Worm (Caenorhabditis elegans): Measurements from ENCODE around the gene ins-5.

DNA sequence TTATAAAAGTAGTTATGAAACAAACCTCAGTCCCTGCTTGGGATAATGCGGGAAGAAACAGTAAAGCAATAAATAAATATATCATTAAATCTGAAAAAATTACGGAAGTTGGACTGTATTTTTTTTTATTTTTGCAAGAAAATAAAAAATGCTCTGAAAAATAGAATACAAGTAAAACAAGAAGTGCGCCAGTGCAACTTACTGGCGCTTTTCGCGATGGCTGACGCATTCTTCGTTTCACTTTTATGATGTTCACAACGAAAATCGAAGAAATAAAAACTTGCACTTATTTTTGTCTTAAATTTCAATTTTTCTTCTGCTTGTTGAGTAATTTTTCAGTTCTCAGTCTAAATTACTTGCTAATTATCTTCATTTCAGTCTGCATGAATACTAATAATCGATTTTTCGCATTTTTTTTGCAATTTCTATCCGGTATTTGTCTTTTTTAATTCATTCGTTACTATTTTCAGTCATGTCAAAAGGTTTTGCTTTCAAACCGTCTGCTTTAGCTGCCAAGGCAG is 50.3 kb downstream of the ins-5 start, which contains the start of the genes R12C12.6 and ran-5:
- peak; percentile 50; the same call in 1 of the 2 replicates for TF ChIP-seq C06A6.2 (GFP tag; conservative IDR thresholded peaks at IDR 0.05)
- no peak for TF ChIP-seq hlh-26 (GFP tag; conservative IDR thresholded peaks at IDR 0.05)
- TF ChIP-seq Y53F4B.3 (GFP tag; IDR thresholded peaks at IDR 0.05) = no peak
- TF ChIP-seq F52B5.7 (tag; optimal IDR thresholded peaks at IDR 0.05) = no peak
- TF ChIP-seq ceh-91 (GFP tag; IDR thresholded peaks at IDR 0.05) = no peak; the same call in 1 of the 2 replicates
- TF ChIP-seq F22D6.2 (tag; optimal IDR thresholded peaks at IDR 0.05) = peak; percentile 55
- TF ChIP-seq bed-2 (GFP tag; IDR thresholded peaks at IDR 0.05) = no peak
- TF ChIP-seq lag-1 (GFP tag; IDR thresholded peaks at IDR 0.05) = no peak
- TF ChIP-seq unc-62 (GFP tag; optimal IDR thresholded peaks at IDR 0.05) = no peak
- TF ChIP-seq let-607 (tag; optimal IDR thresholded peaks at IDR 0.05) = peak in 1 of 2 experiments; percentile 69
- peak; percentile 77 for TF ChIP-seq ekl-4 (GFP tag; IDR thresholded peaks at IDR 0.05)
